Worm (Caenorhabditis elegans): Measurements from ENCODE around the gene srw-101.

ce11 chrV:1752496-1752895 lies 30.4 kb downstream of the srw-101 start, which contains the start of gene ZK697.1:
- TF ChIP-seq ceh-13 (GFP tag; optimal IDR thresholded peaks at IDR 0.05) (no peak), scrt-1 (GFP tag; IDR thresholded peaks at IDR 0.05) (no peak), ama-1 (optimal IDR thresholded peaks at IDR 0.05) (no peak), B0310.2 (tag; optimal IDR thresholded peaks at IDR 0.05) (no peak), pes-1 (GFP tag; IDR thresholded peaks at IDR 0.05) (no peak), flt-1 (GFP tag; IDR thresholded peaks at IDR 0.05) (no peak)

Measured in whole organism, early embryonic.